Fruit fly (Drosophila melanogaster): ENCODE measurements around the gene CG31272.

DNA sequence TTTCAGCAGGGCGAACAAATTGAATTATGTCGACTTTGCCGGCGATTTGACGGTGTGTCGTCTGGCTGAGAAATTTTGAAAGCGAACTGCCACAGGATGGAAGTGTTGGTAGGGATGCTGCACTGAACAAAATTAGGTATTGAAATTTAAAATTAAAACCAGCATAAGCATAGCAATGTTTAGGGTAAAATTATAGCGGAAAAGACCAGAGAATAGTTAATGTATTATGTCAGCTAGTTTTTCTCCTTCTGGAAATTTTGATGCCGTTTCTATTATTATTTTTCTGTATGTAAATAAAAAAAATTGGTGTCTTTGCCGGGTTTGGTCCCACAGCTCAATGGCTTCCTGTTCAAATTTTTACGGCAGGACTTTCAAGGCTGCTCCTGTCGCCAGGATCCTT lies 32.5 kb downstream of the CG31272 start:
- TF ChIP-seq E2f2 (GFP tag; IDR thresholded peaks at IDR 0.05) (no peak), Oaz (GFP tag; IDR thresholded peaks at IDR 0.05) (no peak), CG30403 (GFP tag; optimal IDR thresholded peaks at IDR 0.05) (no peak), insv (GFP tag; optimal IDR thresholded peaks at IDR 0.05) (no peak), unc-4 (GFP tag; IDR thresholded peaks at IDR 0.05; ENCODE audit: partially characterized antibody) (no peak), NfI (GFP tag; optimal IDR thresholded peaks at IDR 0.05) (no peak), Ssrp (tag; optimal IDR thresholded peaks at IDR 0.05) (no peak), esg (GFP tag; conservative IDR thresholded peaks at IDR 0.05) (no peak)

Measured in whole organism, embryonic.